Fruit fly (Drosophila melanogaster): ENCODE data around the gene CG33160.

Gene CG33160

DNA sequence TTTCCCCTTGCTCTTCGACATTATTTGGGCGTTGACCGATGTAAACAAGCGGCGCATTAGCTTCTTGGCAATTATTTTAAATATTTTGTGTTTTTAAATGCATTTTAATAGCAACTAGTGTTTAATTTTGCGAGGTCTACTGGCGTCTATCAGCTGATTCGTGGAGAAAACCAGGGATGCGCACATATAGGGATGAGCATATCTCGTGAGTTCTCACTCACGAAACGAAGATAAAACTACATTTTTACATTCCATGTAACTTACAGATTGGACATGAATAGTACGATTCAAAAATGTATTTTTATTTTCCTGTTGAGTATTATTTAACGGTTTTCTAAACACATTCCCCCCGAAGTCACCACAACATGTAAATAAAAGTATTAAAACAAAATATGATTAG, 8.7 kb downstream of the CG33160 start, which contains the start of gene CG14966:
Gene CG14966, minus strand, starts transcription at position 168 of the 400 bp plus-strand sequence.
- TF ChIP-seq Myc (optimal IDR thresholded peaks at IDR 0.05) (no peak), Sin3A (optimal IDR thresholded peaks at IDR 0.05) (no peak), ttk (optimal IDR thresholded peaks at IDR 0.05) (no peak), h (optimal IDR thresholded peaks at IDR 0.05) (no peak), insv (optimal IDR thresholded peaks at IDR 0.05) (no peak), psq (optimal IDR thresholded peaks at IDR 0.05) (no peak)

DNA sequence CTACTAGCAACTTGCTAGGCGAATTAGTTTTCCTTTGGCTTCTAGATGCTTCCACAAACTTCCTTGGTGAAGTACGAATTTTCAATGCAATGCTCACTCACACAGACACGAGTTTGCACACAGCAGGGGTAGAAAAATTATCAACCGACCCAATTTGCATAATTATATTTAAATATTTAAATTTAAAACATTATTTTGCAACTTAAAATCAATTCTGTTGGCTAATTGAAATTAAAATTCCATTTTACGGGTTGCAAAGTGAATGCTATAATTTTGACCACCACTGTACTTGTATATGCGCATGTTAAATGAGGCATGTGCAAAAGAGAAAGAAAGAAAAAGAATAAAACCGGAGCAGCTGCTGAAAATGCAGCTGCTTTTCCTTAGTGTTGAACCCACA, 12.1 kb downstream of the CG33160 start:
- no peak for TF ChIP-seq h (optimal IDR thresholded peaks at IDR 0.05)
- TF ChIP-seq insv (optimal IDR thresholded peaks at IDR 0.05): no peak
- TF ChIP-seq psq (optimal IDR thresholded peaks at IDR 0.05): no peak
- TF ChIP-seq ttk (optimal IDR thresholded peaks at IDR 0.05): no peak
- TF ChIP-seq Myc (optimal IDR thresholded peaks at IDR 0.05): no peak
- no peak for TF ChIP-seq Sin3A (optimal IDR thresholded peaks at IDR 0.05)

dm6 chr3L:3192912-3193311, 13.3 kb downstream of the CG33160 start, which contains the start of gene Hsp83:
Hsp83 (plus strand) TSS chr3L:3192969.
- TF ChIP-seq insv (optimal IDR thresholded peaks at IDR 0.05) (peak; percentile 70), psq (optimal IDR thresholded peaks at IDR 0.05) (no peak)

DNA sequence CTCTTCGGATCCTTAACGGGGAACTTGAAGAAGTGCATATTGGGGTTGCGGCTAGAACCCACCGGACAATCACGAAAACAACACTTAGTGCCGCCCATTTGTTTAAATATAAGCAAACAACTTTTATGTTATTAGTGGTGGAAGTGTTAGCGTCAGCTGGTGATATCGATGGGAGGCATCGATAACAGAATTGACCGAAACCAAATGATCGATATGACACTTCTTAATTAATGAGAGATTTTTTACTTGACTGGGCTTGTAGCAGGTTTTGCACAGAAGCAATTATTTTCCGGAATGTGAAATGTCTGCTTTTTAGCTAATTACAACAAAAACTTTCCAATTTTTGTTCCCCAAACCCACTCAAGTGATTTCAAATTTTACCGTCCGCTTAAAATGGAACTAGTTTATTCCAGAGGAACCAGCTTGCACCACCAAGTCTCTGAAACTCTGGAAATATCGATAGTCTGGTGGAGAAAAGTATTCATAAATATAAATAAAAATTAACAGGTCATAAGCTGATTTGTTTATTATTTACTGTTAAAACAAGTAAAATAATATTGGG, 13.7 kb downstream of the CG33160 start, which contains the start of gene CG14965:
Gene CG14965, minus strand, starts transcription at position 159 of the 562 bp plus-strand sequence.
- no peak for TF ChIP-seq Myc (optimal IDR thresholded peaks at IDR 0.05)
- TF ChIP-seq Sin3A (optimal IDR thresholded peaks at IDR 0.05): no peak
- TF ChIP-seq h (optimal IDR thresholded peaks at IDR 0.05): no peak
- TF ChIP-seq ttk (optimal IDR thresholded peaks at IDR 0.05): no peak
- TF ChIP-seq psq (optimal IDR thresholded peaks at IDR 0.05): no peak
- no peak for TF ChIP-seq insv (optimal IDR thresholded peaks at IDR 0.05)

dm6 chr3L:3189647-3190046, 16.5 kb downstream of the CG33160 start, which contains the start of the genes CG42525 and CG14958:
CG42525 (minus strand) TSS chr3L:3189747.
CG14958 (plus strand) TSS chr3L:3189978.
- TF ChIP-seq insv (optimal IDR thresholded peaks at IDR 0.05) (no peak), h (optimal IDR thresholded peaks at IDR 0.05) (no peak), Myc (optimal IDR thresholded peaks at IDR 0.05) (no peak), psq (optimal IDR thresholded peaks at IDR 0.05) (no peak), Sin3A (optimal IDR thresholded peaks at IDR 0.05) (no peak), ttk (optimal IDR thresholded peaks at IDR 0.05) (no peak)

DNA sequence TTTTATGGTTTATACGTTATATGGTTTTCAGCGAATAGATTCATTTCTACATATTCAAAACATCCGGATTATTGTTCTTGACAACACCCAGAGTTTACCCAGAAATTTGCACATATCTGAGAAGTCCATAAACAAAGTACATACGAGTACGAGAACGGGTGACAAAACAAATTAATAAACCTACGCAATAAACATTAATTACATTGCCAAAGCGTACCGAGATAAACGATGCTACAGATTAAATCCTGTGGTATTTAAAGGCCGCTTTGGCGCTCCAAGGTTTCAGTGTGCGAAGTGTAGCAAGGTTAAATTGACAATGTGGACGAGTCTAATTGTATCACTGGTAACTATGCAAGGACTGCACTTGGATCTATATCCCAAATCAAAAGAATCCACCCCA, 18.9 kb downstream of the CG33160 start, which contains the start of gene CG14957:
Gene CG14957, plus strand, starts transcription at position 301 of the 400 bp plus-strand sequence.
- TF ChIP-seq psq (optimal IDR thresholded peaks at IDR 0.05) (no peak), Myc (optimal IDR thresholded peaks at IDR 0.05) (no peak), insv (optimal IDR thresholded peaks at IDR 0.05) (no peak), h (optimal IDR thresholded peaks at IDR 0.05) (no peak), ttk (optimal IDR thresholded peaks at IDR 0.05) (no peak), Sin3A (optimal IDR thresholded peaks at IDR 0.05) (no peak)

DNA sequence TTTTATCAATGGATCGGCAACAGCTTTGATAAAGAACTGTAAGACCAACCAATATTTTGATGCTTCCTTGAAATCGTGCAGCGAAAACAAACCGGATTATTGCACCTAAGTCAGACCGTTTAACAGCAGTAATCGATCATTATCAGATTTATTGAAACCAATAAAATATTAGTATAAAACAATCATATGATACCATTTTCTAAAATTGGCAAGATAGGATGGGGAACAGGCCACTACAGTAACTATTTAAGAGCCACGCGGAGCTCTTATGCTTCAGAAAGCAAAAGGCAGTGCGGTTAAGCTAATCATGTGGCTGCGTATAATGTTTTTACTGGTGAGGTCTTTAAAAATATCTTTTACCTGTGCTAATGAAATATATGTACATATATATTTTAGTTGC, 19.8 kb downstream of the CG33160 start, which contains the start of gene CG32284:
Gene CG32284, plus strand, starts transcription at position 301 of the 400 bp plus-strand sequence.
- TF ChIP-seq Sin3A (optimal IDR thresholded peaks at IDR 0.05) (no peak), h (optimal IDR thresholded peaks at IDR 0.05) (no peak), ttk (optimal IDR thresholded peaks at IDR 0.05) (no peak), psq (optimal IDR thresholded peaks at IDR 0.05) (no peak), Myc (optimal IDR thresholded peaks at IDR 0.05) (no peak), insv (optimal IDR thresholded peaks at IDR 0.05) (no peak)

DNA sequence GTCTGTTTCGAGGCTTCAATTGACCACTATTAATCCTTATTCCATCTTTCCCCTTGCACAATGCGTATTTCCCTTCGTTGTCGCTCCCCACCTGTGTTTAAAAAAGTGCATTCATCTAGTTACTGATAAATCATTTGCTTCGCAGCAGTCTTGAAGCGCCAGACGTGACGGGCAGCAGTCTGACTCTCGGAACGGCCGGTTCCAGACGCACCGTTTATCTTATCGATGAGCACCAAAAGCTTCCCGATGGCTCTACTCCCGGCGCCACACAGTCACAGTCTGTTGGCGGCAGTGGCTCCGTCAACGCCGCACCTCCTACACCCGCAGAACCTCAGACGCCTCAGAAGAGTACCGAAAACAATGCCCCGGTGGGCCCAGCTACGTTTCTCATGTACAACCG, 22.1 kb downstream of the CG33160 start, which contains the start of gene CG42494:
Gene CG42494, plus strand, starts transcription at position 301 of the 400 bp plus-strand sequence.
- TF ChIP-seq insv (optimal IDR thresholded peaks at IDR 0.05) (no peak), h (optimal IDR thresholded peaks at IDR 0.05) (no peak), ttk (optimal IDR thresholded peaks at IDR 0.05) (no peak), psq (optimal IDR thresholded peaks at IDR 0.05) (no peak), Sin3A (optimal IDR thresholded peaks at IDR 0.05) (no peak), Myc (optimal IDR thresholded peaks at IDR 0.05) (no peak)

- TF ChIP-seq psq (optimal IDR thresholded peaks at IDR 0.05) (no peak), ttk (optimal IDR thresholded peaks at IDR 0.05) (no peak), Myc (optimal IDR thresholded peaks at IDR 0.05) (no peak), Sin3A (optimal IDR thresholded peaks at IDR 0.05) (no peak), insv (optimal IDR thresholded peaks at IDR 0.05) (no peak), h (optimal IDR thresholded peaks at IDR 0.05) (no peak)
Observed at dm6 chr3L:3179474-3179873, 26.7 kb downstream of the CG33160 start.

dm6 chr3L:3178530-3179096, 27.6 kb downstream of the CG33160 start, which contains the start of the genes MnM and Girdin:
MnM (minus strand) TSS chr3L:3178580.
Girdin (plus strand) TSS chr3L:3178930.
- TF ChIP-seq ttk (optimal IDR thresholded peaks at IDR 0.05) (no peak), h (optimal IDR thresholded peaks at IDR 0.05) (no peak), insv (optimal IDR thresholded peaks at IDR 0.05) (no peak), Sin3A (optimal IDR thresholded peaks at IDR 0.05) (no peak), Myc (optimal IDR thresholded peaks at IDR 0.05) (no peak), psq (optimal IDR thresholded peaks at IDR 0.05) (no peak)

DNA sequence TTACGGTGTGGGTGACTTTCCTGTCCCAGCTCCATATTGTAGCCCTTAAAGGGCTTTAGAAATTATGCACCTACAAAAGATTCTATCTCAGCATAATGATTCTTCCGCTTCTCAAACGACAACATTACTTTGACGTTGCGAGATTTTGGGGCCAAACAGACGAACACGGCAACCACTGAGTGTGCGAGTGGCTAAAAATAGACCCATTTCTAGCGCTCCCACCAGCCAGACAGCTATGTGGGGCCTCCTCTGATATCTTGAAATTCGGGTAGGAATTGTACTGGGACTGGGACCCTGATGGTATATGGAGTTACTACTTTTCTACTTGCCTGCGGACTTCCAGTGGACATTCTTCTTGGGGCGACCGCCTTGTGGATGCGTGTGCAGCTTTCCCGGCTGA, 28.3 kb downstream of the CG33160 start:
- TF ChIP-seq h (optimal IDR thresholded peaks at IDR 0.05) (no peak), Myc (optimal IDR thresholded peaks at IDR 0.05) (no peak), ttk (optimal IDR thresholded peaks at IDR 0.05) (no peak), Sin3A (optimal IDR thresholded peaks at IDR 0.05) (no peak), insv (optimal IDR thresholded peaks at IDR 0.05) (no peak), psq (optimal IDR thresholded peaks at IDR 0.05) (no peak)

- no peak for TF ChIP-seq insv (optimal IDR thresholded peaks at IDR 0.05)
- TF ChIP-seq h (optimal IDR thresholded peaks at IDR 0.05): no peak
- TF ChIP-seq Myc (optimal IDR thresholded peaks at IDR 0.05): no peak
- no peak for TF ChIP-seq Sin3A (optimal IDR thresholded peaks at IDR 0.05)
- TF ChIP-seq ttk (optimal IDR thresholded peaks at IDR 0.05): no peak
- TF ChIP-seq psq (optimal IDR thresholded peaks at IDR 0.05): no peak
Observed at dm6 chr3L:3172445-3172844, 33.7 kb downstream of the CG33160 start, which contains the start of gene CG14963. CG14963 (minus strand) TSS chr3L:3172545.

Data from Kc167 (cell line).